Worm (Caenorhabditis elegans) whole organism, young adult: ENCODE measurements around the gene Y81G3A.1.
A peak's percentile ranks its signal among the peaks of the same experiment; 100 is the strongest.

Experiments used
- F37B4.10 ChIP-seq: fragments of 200-800 bp; sonication (Bioruptor generic); IDR thresholded peaks from 2 replicates; pipeline ENCODE4 v1.3.6; 2022; ENCODE audit warnings: missing genetic modification characterization, missing compliant biosample characterization
- F52B5.7 ChIP-seq: sonication (generic microtip); optimal IDR thresholded peaks from 2 replicates; lab custom pipeline; 2016; ENCODE audit warnings: mild to moderate bottlenecking, missing genetic modification characterization, missing compliant biosample characterization
- F57C9.4 ChIP-seq: sonication (generic microtip); optimal IDR thresholded peaks from 2 replicates; lab custom pipeline; 2017; ENCODE audit warnings: mild to moderate bottlenecking, missing genetic modification characterization, missing compliant biosample characterization
- K11D2.4 ChIP-seq: fragments of 200-800 bp; sonication (Bioruptor generic); IDR thresholded peaks from 2 replicates; pipeline ENCODE4 v1.3.6; 2022; ENCODE audit warnings: missing genetic modification reagents, missing genetic modification characterization, missing compliant biosample characterization
- ZK185.1 ChIP-seq: sonication (generic microtip); optimal IDR thresholded peaks from 2 replicates; lab custom pipeline; 2016; ENCODE audit warnings: mild to moderate bottlenecking, missing genetic modification characterization, missing compliant biosample characterization; ENCODE audit not compliant: poor library complexity, severe bottlenecking
- aptf-2 ChIP-seq: fragments of 200-800 bp; sonication (Bioruptor generic); conservative IDR thresholded peaks from 2 replicates; pipeline ENCODE4 v1.3.6; 2022; ENCODE audit warnings: missing genetic modification reagents, missing genetic modification characterization, missing compliant biosample characterization
- attf-5 ChIP-seq: fragments of 200-800 bp; sonication (Bioruptor generic); optimal IDR thresholded peaks from 2 replicates; lab custom pipeline; 2018; ENCODE audit warnings: mild to moderate bottlenecking, missing genetic modification characterization, missing compliant biosample characterization
- bed-1 ChIP-seq: fragments of 200-800 bp; sonication (Bioruptor generic); IDR thresholded peaks from 2 replicates; pipeline ENCODE4 v1.3.6; 2022; ENCODE audit warnings: missing genetic modification reagents, missing genetic modification characterization, missing compliant biosample characterization
- cebp-1 ChIP-seq, 2 experiments: fragments of 200-800 bp in 1 of 2; sonication (Bioruptor generic) in 1 of 2; sonication (generic microtip) in 1 of 2; IDR thresholded peaks in 1 of 2; optimal IDR thresholded peaks in 1 of 2; 2 replicates each; pipeline versions ENCODE4 v1.3.6 to Lab custom; 2017 to 2022; ENCODE audit warnings: missing compliant biosample characterization in 2 of 2, missing genetic modification characterization in 2 of 2, mild to moderate bottlenecking in 1 of 2, missing genetic modification reagents in 1 of 2, moderate library complexity in 1 of 2
- ceh-27 ChIP-seq: fragments of 200-800 bp; sonication (Bioruptor generic); optimal IDR thresholded peaks from 2 replicates; lab custom pipeline; 2018; ENCODE audit warnings: mild to moderate bottlenecking, missing genetic modification characterization, moderate library complexity, missing compliant biosample characterization
- ceh-40 ChIP-seq: fragments of 200-800 bp; sonication (Bioruptor generic); IDR thresholded peaks from 2 replicates; pipeline ENCODE4 v1.3.6; 2022; ENCODE audit warnings: missing genetic modification characterization, missing compliant biosample characterization
- chd-7 ChIP-seq: sonication (generic microtip); optimal IDR thresholded peaks from 2 replicates; lab custom pipeline; 2016; ENCODE audit warnings: mild to moderate bottlenecking, missing genetic modification characterization, moderate library complexity, missing compliant biosample characterization
- egl-44 ChIP-seq: fragments of 200-800 bp; sonication (Bioruptor generic); IDR thresholded peaks from 2 replicates; pipeline ENCODE4 v1.3.6; 2022; ENCODE audit warnings: missing genetic modification reagents, missing genetic modification characterization, missing compliant biosample characterization
- egrh-3 ChIP-seq: fragments of 200-800 bp; sonication (Bioruptor generic); IDR thresholded peaks from 2 replicates; pipeline ENCODE4 v1.3.6; 2022; ENCODE audit warnings: missing genetic modification reagents, missing genetic modification characterization, missing compliant biosample characterization
- fkh-3 ChIP-seq: sonication (generic microtip); optimal IDR thresholded peaks from 2 replicates; lab custom pipeline; 2016; ENCODE audit warnings: mild to moderate bottlenecking, missing genetic modification characterization, missing compliant biosample characterization
- hlh-12 ChIP-seq: sonication (generic microtip); optimal IDR thresholded peaks from 2 replicates; lab custom pipeline; 2016; ENCODE audit warnings: missing genetic modification characterization, missing compliant biosample characterization
- hmg-1.2 ChIP-seq: fragments of 200-800 bp; sonication (Bioruptor generic); IDR thresholded peaks from 2 replicates; pipeline ENCODE4 v1.3.6; 2022; ENCODE audit warnings: missing genetic modification reagents, missing genetic modification characterization, missing compliant biosample characterization
- hmg-20 ChIP-seq: fragments of 200-800 bp; sonication (Bioruptor generic); IDR thresholded peaks from 2 replicates; pipeline ENCODE4 v1.3.6; 2022; ENCODE audit warnings: missing genetic modification reagents, missing genetic modification characterization, missing compliant biosample characterization
- hrde-1 ChIP-seq: sonication (generic microtip); optimal IDR thresholded peaks from 2 replicates; lab custom pipeline; 2016; ENCODE audit warnings: missing genetic modification characterization, mild to moderate bottlenecking, missing compliant biosample characterization, moderate library complexity, missing genotype, missing genetic modification reagents, borderline replicate concordance
- lag-1 ChIP-seq: fragments of 200-800 bp; sonication (Bioruptor generic); IDR thresholded peaks from 2 replicates; pipeline ENCODE4 v1.3.6; 2022; ENCODE audit warnings: missing genetic modification reagents, missing genetic modification characterization, missing compliant biosample characterization
- lin-26 ChIP-seq: fragments of 200-800 bp; sonication (Bioruptor generic); IDR thresholded peaks from 2 replicates; pipeline ENCODE4 v1.3.6; 2022; ENCODE audit warnings: missing genetic modification reagents, missing genetic modification characterization, missing compliant biosample characterization
- nfya-2 ChIP-seq: fragments of 200-800 bp; sonication (Bioruptor generic); IDR thresholded peaks from 2 replicates; pipeline ENCODE4 v1.3.6; 2022; ENCODE audit warnings: missing genetic modification reagents, missing genetic modification characterization, missing compliant biosample characterization
- nhr-80 ChIP-seq: sonication (generic microtip); optimal IDR thresholded peaks from 2 replicates; lab custom pipeline; 2016; ENCODE audit warnings: missing genetic modification characterization, missing compliant biosample characterization
- rec-8 ChIP-seq, 2 experiments: sonication (generic microtip); optimal IDR thresholded peaks; 2 replicates each; lab custom pipeline; 2016; ENCODE audit warnings: mild to moderate bottlenecking in 2 of 2, missing genetic modification characterization in 2 of 2, missing genetic modification reagents in 2 of 2, missing genotype in 2 of 2, missing biosample characterization in 1 of 2, missing compliant biosample characterization in 1 of 2, moderate library complexity in 1 of 2
- sdz-38 ChIP-seq: sonication (generic microtip); optimal IDR thresholded peaks from 2 replicates; lab custom pipeline; 2016; ENCODE audit warnings: missing genotype, missing genetic modification characterization, missing compliant biosample characterization
- tbx-9 ChIP-seq: sonication (generic microtip); optimal IDR thresholded peaks from 2 replicates; lab custom pipeline; 2016; ENCODE audit warnings: borderline replicate concordance, missing genetic modification characterization, inconsistent platforms, missing compliant biosample characterization
- unc-62 ChIP-seq: fragments of 150-350 bp; optimal IDR thresholded peaks from 2 replicates; lab custom pipeline; 2014; ENCODE audit warnings: missing biosample characterization, missing genetic modification reagents, missing genetic modification characterization
- zfh-2 ChIP-seq: fragments of 200-800 bp; sonication (Bioruptor generic); conservative IDR thresholded peaks from 2 replicates; pipeline ENCODE4 v1.3.6; 2022; ENCODE audit warnings: missing genetic modification reagents, missing genetic modification characterization, missing compliant biosample characterization
- zim-3 ChIP-seq: sonication (generic microtip); optimal IDR thresholded peaks from 2 replicates; lab custom pipeline; 2017; ENCODE audit warnings: mild to moderate bottlenecking, missing genetic modification characterization, moderate library complexity, missing compliant biosample characterization
- ztf-26 ChIP-seq: sonication (generic microtip); optimal IDR thresholded peaks from 2 replicates; lab custom pipeline; 2017; ENCODE audit warnings: missing genetic modification characterization, missing compliant biosample characterization

The Y81G3A.1 gene

ce11 chrII:13073102-13073501 is 10.6 kb downstream of the Y81G3A.1 start, which contains the start of gene F42G4.5:
Gene F42G4.5 (plus strand): TSS chrII:13073480.
- peak; percentile 93 for TF ChIP-seq nhr-80 (tag; lab: Kevin White, UChicago)
- TF ChIP-seq unc-62 (GFP tag; lab: Kevin White, UChicago): no peak

ce11 chrII:13066777-13067290 is 16.9 kb downstream of the Y81G3A.1 start:
- TF ChIP-seq lag-1: no peak
- TF ChIP-seq zfh-2 (GFP tag; lab: Robert Waterston, UW): peak; percentile 94
- 0 out of 2 replicates have a peak, but pooled peaks have one; percentile 36 for TF ChIP-seq K11D2.4 (GFP tag; lab: Robert Waterston, UW)
- peak; percentile 87 for TF ChIP-seq egrh-3 (GFP tag; lab: Robert Waterston, UW)
- 0 out of 2 replicates have a peak, but pooled peaks have one; percentile 19 for TF ChIP-seq egl-44 (GFP tag; lab: Robert Waterston, UW)
- TF ChIP-seq lin-26 (GFP tag; lab: Robert Waterston, UW): no peak
- TF ChIP-seq cebp-1 (GFP tag; IDR thresholded peaks at IDR 0.05; lab: Robert Waterston, UW): no peak
- peak; percentile 13 for TF ChIP-seq cebp-1 (tag; optimal IDR thresholded peaks at IDR 0.05; lab: Kevin White, UChicago)

- TF ChIP-seq F52B5.7: no peak
- no peak for TF ChIP-seq hmg-1.2
- no peak for TF ChIP-seq ceh-40 (GFP tag; lab: Robert Waterston, UW)
- no peak for TF ChIP-seq aptf-2
- no peak for TF ChIP-seq nfya-2
- TF ChIP-seq sdz-38 (tag; lab: Kevin White, UChicago): no peak
- TF ChIP-seq ZK185.1 (tag; lab: Kevin White, UChicago): no peak
- no peak for TF ChIP-seq hlh-12
- no peak for TF ChIP-seq F57C9.4 (tag; lab: Kevin White, UChicago)
- TF ChIP-seq tbx-9 (tag; lab: Kevin White, UChicago): no peak
- no peak for TF ChIP-seq ceh-27 (GFP tag; lab: Kevin White, UChicago)
- no peak for TF ChIP-seq F37B4.10
Observed at ce11 chrII:13065251-13065650, 18.5 kb downstream of the Y81G3A.1 start.

- TF ChIP-seq F52B5.7 (peak; percentile 37), hmg-20 (GFP tag; lab: Robert Waterston, UW) (0 out of 2 replicates have a peak, but pooled peaks have one; percentile 16), zim-3 (tag; lab: Kevin White, UChicago) (no peak), zfh-2 (GFP tag; lab: Robert Waterston, UW) (peak; percentile 81)
Observed at ce11 chrII:13059196-13059595, 24.5 kb downstream of the Y81G3A.1 start.

ce11 chrII:13056580-13056979 is 27.1 kb downstream of the Y81G3A.1 start, which contains the start of gene zyx-1:
Gene zyx-1 (plus strand): TSS chrII:13056910.
- TF ChIP-seq nhr-80 (tag; lab: Kevin White, UChicago) (no peak), attf-5 (GFP tag; lab: Kevin White, UChicago) (no peak), chd-7 (tag; lab: Kevin White, UChicago) (no peak), egrh-3 (GFP tag; lab: Robert Waterston, UW) (peak; percentile 37; the same call in 1 of the 2 replicates), ztf-26 (no peak), hrde-1 (tag; lab: Kevin White, UChicago) (no peak), zfh-2 (GFP tag; lab: Robert Waterston, UW) (peak; percentile 88), lag-1 (no peak), fkh-3 (no peak), rec-8 (tag; optimal IDR thresholded peaks at IDR 0.05; lab: Kevin White, UChicago) (no peak), bed-1 (GFP tag; lab: Robert Waterston, UW) (no peak)
